Fruit fly (Drosophila melanogaster): ENCODE measurements around the gene DPCoAC.
A peak's percentile ranks its signal among the peaks of the same experiment; 100 is the strongest.

DNA sequence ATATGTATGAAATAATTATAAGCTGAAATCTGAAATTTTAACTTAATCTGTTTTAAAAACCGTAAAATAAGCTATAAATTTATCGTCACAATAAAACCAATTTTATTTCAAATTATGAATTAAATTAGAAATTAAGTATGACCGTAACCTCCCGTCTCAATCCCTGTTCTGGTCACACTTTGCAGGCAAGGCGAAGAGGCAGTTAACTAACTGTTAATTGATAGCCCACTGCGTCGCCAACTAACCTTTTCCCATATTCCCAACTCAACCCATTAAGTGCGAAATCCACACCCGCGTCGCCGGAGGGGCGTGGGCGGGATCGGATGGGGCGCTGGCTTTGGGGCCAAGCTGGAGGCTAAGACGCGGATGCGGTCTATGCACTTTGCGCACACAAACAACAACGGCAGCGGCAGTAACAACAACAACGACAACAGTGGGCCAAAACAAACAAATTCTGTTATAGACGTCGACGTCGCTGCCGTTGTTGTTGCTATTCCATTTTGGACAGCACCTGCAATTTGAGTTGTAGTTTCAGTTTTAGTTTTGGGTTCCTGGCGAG, 3.3 kb upstream of the DPCoAC start, which contains the start of gene CG5191:
- TF ChIP-seq CG12768 (GFP tag; optimal IDR thresholded peaks at IDR 0.05) (peak; percentile 19), cic (GFP tag; optimal IDR thresholded peaks at IDR 0.05) (no peak), CG11617 (GFP tag; optimal IDR thresholded peaks at IDR 0.05) (peak; percentile 18), toe (GFP tag; optimal IDR thresholded peaks at IDR 0.05) (no peak), kay (GFP tag; ENCODE audit: borderline replicate concordance) (no peak), Mnt (GFP tag; optimal IDR thresholded peaks at IDR 0.05) (no peak), Hr96 (GFP tag; optimal IDR thresholded peaks at IDR 0.05) (no peak), CG7045 (GFP tag; optimal IDR thresholded peaks at IDR 0.05) (no peak), tj (GFP tag; optimal IDR thresholded peaks at IDR 0.05) (no peak)
